Worm (Caenorhabditis elegans): ENCODE results near the gene dnj-10.

DNA sequence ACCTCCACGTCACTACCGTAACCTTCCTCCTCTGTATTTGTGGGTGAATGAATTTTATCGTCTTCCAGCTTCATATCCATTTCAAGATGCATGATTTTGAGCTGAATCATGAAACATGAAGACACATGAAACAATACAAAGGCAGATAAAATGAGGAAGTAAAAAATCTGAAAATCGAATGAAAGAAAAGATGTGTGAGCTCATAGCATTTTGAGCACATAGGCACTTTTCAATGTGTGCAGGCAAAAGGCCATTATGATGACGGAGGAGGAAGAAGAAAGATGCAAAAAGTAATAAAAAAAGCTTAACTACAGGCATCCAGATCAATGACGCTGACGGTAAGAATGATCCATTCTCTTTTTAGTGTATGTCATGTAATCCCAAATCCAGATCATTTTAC is 33.2 kb upstream of the dnj-10 start, which contains the start of gene ztf-30:
- TF ChIP-seq B0035.1 (tag; optimal IDR thresholded peaks at IDR 0.05) (no peak), sptf-2 (GFP tag; optimal IDR thresholded peaks at IDR 0.05) (no peak), nhr-120 (GFP tag; IDR thresholded peaks at IDR 0.05) (no peak), ama-1 (optimal IDR thresholded peaks at IDR 0.05) (no peak), ama-1 (GFP tag; optimal IDR thresholded peaks at IDR 0.05) (no peak), attf-3 (GFP tag; conservative IDR thresholded peaks at IDR 0.05) (no peak), cebp-2 (GFP tag; IDR thresholded peaks at IDR 0.05) (no peak), somi-1 (GFP tag; optimal IDR thresholded peaks at IDR 0.05) (no peak)

All from whole organism, young adult.